Fruit fly (Drosophila melanogaster) S2 (cell line): ENCODE results near the gene Shawn.

Source experiments
- CG8478 ChIP-seq: fragments of >200 bp; optimal IDR thresholded peaks from 2 replicates; lab custom pipeline; 2018
- CTCF ChIP-seq, 2 experiments: fragments of >200 bp; optimal IDR thresholded peaks; 2 replicates each; lab custom pipeline; 2018

- no peak for TF ChIP-seq CTCF (optimal IDR thresholded peaks at IDR 0.05; lab: Kevin White, UChicago)
- TF ChIP-seq CG8478, result no peak
These were observed 28.6 kb upstream of the Shawn start for dm6 chrX:19582732-19583131.
